Fruit fly (Drosophila melanogaster) whole organism, embryonic: ENCODE results near the gene wap.
A peak's percentile ranks its signal among the peaks of the same experiment; 100 is the strongest.

Source experiments
- CG10147 ChIP-seq: fragments of 200-800 bp; sonication (Bioruptor generic); optimal IDR thresholded peaks from 2 replicates; lab custom pipeline; 2019; ENCODE audit warnings: missing biosample characterization, mild to moderate bottlenecking, missing genetic modification characterization, moderate library complexity
- CG10267 ChIP-seq: fragments of 200-800 bp; sonication (Bioruptor generic); optimal IDR thresholded peaks from 2 replicates; lab custom pipeline; 2018; ENCODE audit warnings: missing biosample characterization, mild to moderate bottlenecking, missing genetic modification characterization, moderate library complexity
- CG10321 ChIP-seq: fragments of 200-800 bp; sonication (Bioruptor generic); IDR thresholded peaks from 2 replicates; pipeline ENCODE4 v1.3.6; 2022; ENCODE audit warnings: missing biosample characterization, missing genetic modification characterization
- CG10366 ChIP-seq: fragments of 200-800 bp; sonication (Bioruptor generic); IDR thresholded peaks from 2 replicates; pipeline ENCODE4 v1.3.6; 2022; ENCODE audit warnings: missing biosample characterization, missing genetic modification characterization
- CG10462 ChIP-seq: fragments of 200-800 bp; sonication (Bioruptor generic); optimal IDR thresholded peaks from 2 replicates; lab custom pipeline; 2016; ENCODE audit warnings: missing biosample characterization, missing genetic modification characterization
- CG10979 ChIP-seq: fragments of 200-800 bp; sonication (Bioruptor generic); optimal IDR thresholded peaks from 2 replicates; lab custom pipeline; 2018; ENCODE audit warnings: missing biosample characterization, mild to moderate bottlenecking, missing genetic modification characterization, moderate library complexity
- CG12219 ChIP-seq: fragments of 200-800 bp; sonication (Bioruptor generic); optimal IDR thresholded peaks from 3 replicates; lab custom pipeline; 2018; ENCODE audit warnings: missing biosample characterization, mild to moderate bottlenecking, missing genetic modification characterization
- CG12236 ChIP-seq: fragments of 200-800 bp; sonication (Bioruptor generic); optimal IDR thresholded peaks from 2 replicates; lab custom pipeline; 2016; ENCODE audit warnings: missing biosample characterization, missing genetic modification characterization
- CG12942 ChIP-seq: fragments of 200-800 bp; sonication (Bioruptor generic); optimal IDR thresholded peaks from 3 replicates; lab custom pipeline; 2016; ENCODE audit warnings: missing biosample characterization, missing genetic modification characterization
- CG13775 ChIP-seq: fragments of 200-800 bp; sonication (Bioruptor generic); optimal IDR thresholded peaks from 3 replicates; lab custom pipeline; 2017; ENCODE audit warnings: missing biosample characterization, mild to moderate bottlenecking, missing genetic modification characterization
- CG14710 ChIP-seq: fragments of 200-800 bp; sonication (Bioruptor generic); optimal IDR thresholded peaks from 3 replicates; lab custom pipeline; 2019; ENCODE audit warnings: missing biosample characterization, mild to moderate bottlenecking, missing genetic modification characterization, moderate library complexity
- CG15011 ChIP-seq: fragments of 200-800 bp; sonication (Bioruptor generic); optimal IDR thresholded peaks from 3 replicates; lab custom pipeline; 2018; ENCODE audit warnings: missing biosample characterization, mild to moderate bottlenecking, missing genetic modification characterization
- CG15601 ChIP-seq: fragments of 200-800 bp; sonication (Bioruptor generic); optimal IDR thresholded peaks from 3 replicates; lab custom pipeline; 2019; ENCODE audit warnings: missing biosample characterization, mild to moderate bottlenecking, missing genetic modification characterization, moderate library complexity
- CG17829 ChIP-seq: fragments of 200-800 bp; optimal IDR thresholded peaks from 2 replicates; lab custom pipeline; 2019; ENCODE audit warnings: missing biosample characterization, mild to moderate bottlenecking, missing genetic modification characterization, moderate library complexity
- CG2875 ChIP-seq: fragments of 200-800 bp; sonication (Bioruptor generic); optimal IDR thresholded peaks from 2 replicates; lab custom pipeline; 2017; ENCODE audit warnings: missing biosample characterization, mild to moderate bottlenecking, missing genetic modification characterization, missing genetic modification reagents
- CG30431 ChIP-seq: fragments of 200-800 bp; sonication (Bioruptor generic); optimal IDR thresholded peaks from 2 replicates; lab custom pipeline; 2017; ENCODE audit warnings: missing biosample characterization, missing genetic modification characterization
- CG33557 ChIP-seq: fragments of 200-800 bp; sonication (Bioruptor generic); optimal IDR thresholded peaks from 2 replicates; lab custom pipeline; 2019; ENCODE audit warnings: missing biosample characterization, mild to moderate bottlenecking, missing genetic modification characterization, moderate library complexity
- CG34422 ChIP-seq: fragments of 200-800 bp; sonication (Bioruptor generic); IDR thresholded peaks from 3 replicates; pipeline ENCODE4 v1.3.6; 2022; ENCODE audit warnings: missing biosample characterization, missing genetic modification characterization
- CG4424 ChIP-seq: fragments of 200-800 bp; sonication (Bioruptor generic); optimal IDR thresholded peaks from 3 replicates; lab custom pipeline; 2016; ENCODE audit warnings: missing biosample characterization, missing genetic modification characterization
- CG7372 ChIP-seq: fragments of 200-800 bp; sonication (Bioruptor generic); IDR thresholded peaks from 2 replicates; pipeline ENCODE4 v1.3.6; 2022; ENCODE audit warnings: missing biosample characterization, missing genetic modification characterization
- CG7987 ChIP-seq: fragments of 200-800 bp; sonication (Bioruptor generic); optimal IDR thresholded peaks from 2 replicates; lab custom pipeline; 2018; ENCODE audit warnings: missing biosample characterization, mild to moderate bottlenecking, missing genetic modification characterization, moderate library complexity
- CG9932 ChIP-seq: fragments of 200-800 bp; sonication (Bioruptor generic); IDR thresholded peaks from 2 replicates; pipeline ENCODE4 v1.3.6; 2022; ENCODE audit warnings: missing biosample characterization, missing genetic modification characterization
- Dll ChIP-seq: fragments of 200-800 bp; sonication (Bioruptor generic); IDR thresholded peaks from 4 replicates; pipeline ENCODE4 v1.3.6; 2022; ENCODE audit warnings: missing biosample characterization, missing genetic modification characterization; ENCODE audit not compliant: partially characterized antibody
- Dp ChIP-seq: fragments of 200-800 bp; sonication (Bioruptor generic); optimal IDR thresholded peaks from 2 replicates; lab custom pipeline; 2018; ENCODE audit warnings: missing biosample characterization, mild to moderate bottlenecking, missing genetic modification characterization, moderate library complexity
- Elba2 ChIP-seq: fragments of 200-800 bp; sonication (Bioruptor generic); optimal IDR thresholded peaks from 3 replicates; lab custom pipeline; 2016; ENCODE audit warnings: missing biosample characterization, missing genetic modification characterization
- HLH54F ChIP-seq: fragments of 200-800 bp; sonication (Bioruptor generic); optimal IDR thresholded peaks from 3 replicates; lab custom pipeline; 2016; ENCODE audit warnings: missing biosample characterization, missing genetic modification characterization
- Hmr ChIP-seq: fragments of 200-800 bp; sonication (Bioruptor generic); optimal IDR thresholded peaks from 3 replicates; lab custom pipeline; 2017; ENCODE audit warnings: mild to moderate bottlenecking, missing biosample characterization, missing genetic modification reagents, missing genetic modification characterization
- Hr78 ChIP-seq, 2 experiments: fragments of 200-800 bp in 1 of 2; fragments of >200 bp in 1 of 2; sonication (Bioruptor generic) in 1 of 2; optimal IDR thresholded peaks; 2 replicates each; lab custom pipeline; 2017 to 2019; ENCODE audit warnings: missing biosample characterization in 2 of 2, missing genetic modification characterization in 2 of 2, mild to moderate bottlenecking in 1 of 2, moderate library complexity in 1 of 2
- Mrtf ChIP-seq: fragments of 200-800 bp; sonication (Bioruptor generic); IDR thresholded peaks from 3 replicates; pipeline ENCODE4 v1.3.6; 2022; ENCODE audit warnings: missing biosample characterization, missing genetic modification characterization
- Oaz ChIP-seq: fragments of 200-800 bp; sonication (Bioruptor generic); IDR thresholded peaks from 2 replicates; pipeline ENCODE4 v1.3.6; 2022; ENCODE audit warnings: missing biosample characterization, missing genetic modification characterization
- Opbp ChIP-seq: fragments of 200-800 bp; sonication (Bioruptor generic); IDR thresholded peaks from 3 replicates; pipeline ENCODE4 v1.3.6; 2022; ENCODE audit warnings: missing biosample characterization, missing genetic modification characterization; ENCODE audit not compliant: partially characterized antibody
- Optix ChIP-seq: fragments of 200-800 bp; sonication (Bioruptor generic); IDR thresholded peaks from 3 replicates; pipeline ENCODE4 v1.3.6; 2022; ENCODE audit warnings: missing biosample characterization, missing genetic modification characterization
- Sin3A ChIP-seq: fragments of >200 bp; optimal IDR thresholded peaks from 2 replicates; lab custom pipeline; 2018
- Taf1 ChIP-seq: fragments of 200-800 bp; sonication (Bioruptor generic); IDR thresholded peaks from 2 replicates; pipeline ENCODE4 v1.3.6; 2022; ENCODE audit warnings: missing biosample characterization, missing genetic modification characterization
- ab ChIP-seq: fragments of 200-800 bp; sonication (Bioruptor generic); optimal IDR thresholded peaks from 2 replicates; lab custom pipeline; 2016; ENCODE audit warnings: missing biosample characterization, missing genetic modification characterization
- amos ChIP-seq: fragments of 200-800 bp; sonication (Bioruptor generic); IDR thresholded peaks from 2 replicates; pipeline ENCODE4 v1.3.6; 2022; ENCODE audit warnings: missing biosample characterization, missing genetic modification characterization; ENCODE audit not compliant: partially characterized antibody
- ato ChIP-seq: fragments of 200-800 bp; sonication (Bioruptor generic); IDR thresholded peaks from 2 replicates; pipeline ENCODE4 v1.3.6; 2022; ENCODE audit warnings: missing biosample characterization, missing genetic modification characterization; ENCODE audit not compliant: partially characterized antibody
- bowl ChIP-seq: fragments of 200-800 bp; sonication (Bioruptor generic); IDR thresholded peaks from 2 replicates; pipeline ENCODE4 v1.3.6; 2022; ENCODE audit warnings: missing biosample characterization, missing genetic modification characterization
- da ChIP-seq: fragments of 200-800 bp; sonication (Bioruptor generic); optimal IDR thresholded peaks from 2 replicates; lab custom pipeline; 2016; ENCODE audit warnings: missing biosample characterization, missing genetic modification characterization
- fd3F ChIP-seq: fragments of 200-800 bp; sonication (Bioruptor generic); optimal IDR thresholded peaks from 2 replicates; lab custom pipeline; 2018; ENCODE audit warnings: missing biosample characterization, mild to moderate bottlenecking, missing genetic modification characterization, moderate library complexity
- grn ChIP-seq: fragments of 200-800 bp; sonication (Bioruptor generic); optimal IDR thresholded peaks from 3 replicates; lab custom pipeline; 2017; ENCODE audit warnings: missing biosample characterization, missing genetic modification characterization
- kah ChIP-seq: fragments of 200-800 bp; sonication (Bioruptor generic); optimal IDR thresholded peaks from 2 replicates; lab custom pipeline; 2018; ENCODE audit warnings: missing biosample characterization, mild to moderate bottlenecking, missing genetic modification characterization
- kni ChIP-seq: fragments of 200-800 bp; sonication (Bioruptor generic); optimal IDR thresholded peaks from 3 replicates; lab custom pipeline; 2017; ENCODE audit warnings: mild to moderate bottlenecking, missing biosample characterization, missing genetic modification reagents, missing genetic modification characterization
- knrl ChIP-seq: fragments of 200-800 bp; sonication (Bioruptor generic); IDR thresholded peaks from 3 replicates; pipeline ENCODE4 v1.3.6; 2022; ENCODE audit warnings: missing biosample characterization, missing genetic modification characterization; ENCODE audit not compliant: partially characterized antibody
- mam ChIP-seq: fragments of 200-800 bp; sonication (Bioruptor generic); optimal IDR thresholded peaks from 3 replicates; lab custom pipeline; 2016; ENCODE audit warnings: missing biosample characterization, missing genetic modification characterization
- run ChIP-seq: fragments of 200-800 bp; sonication (Bioruptor generic); optimal IDR thresholded peaks from 3 replicates; lab custom pipeline; 2018; ENCODE audit warnings: missing biosample characterization, mild to moderate bottlenecking, missing genetic modification characterization
- scrt ChIP-seq: fragments of 200-800 bp; sonication (Bioruptor generic); optimal IDR thresholded peaks from 2 replicates; lab custom pipeline; 2018; ENCODE audit warnings: missing biosample characterization, mild to moderate bottlenecking, missing genetic modification characterization, moderate library complexity
- sim ChIP-seq: fragments of 200-800 bp; sonication (Bioruptor generic); IDR thresholded peaks from 2 replicates; pipeline ENCODE4 v1.3.6; 2022; ENCODE audit warnings: missing biosample characterization, missing genetic modification characterization
- sna ChIP-seq: fragments of 200-800 bp; sonication (Bioruptor generic); IDR thresholded peaks from 2 replicates; pipeline ENCODE4 v1.3.6; 2022; ENCODE audit warnings: missing biosample characterization, missing genetic modification characterization; ENCODE audit not compliant: partially characterized antibody

wap gene

DNA sequence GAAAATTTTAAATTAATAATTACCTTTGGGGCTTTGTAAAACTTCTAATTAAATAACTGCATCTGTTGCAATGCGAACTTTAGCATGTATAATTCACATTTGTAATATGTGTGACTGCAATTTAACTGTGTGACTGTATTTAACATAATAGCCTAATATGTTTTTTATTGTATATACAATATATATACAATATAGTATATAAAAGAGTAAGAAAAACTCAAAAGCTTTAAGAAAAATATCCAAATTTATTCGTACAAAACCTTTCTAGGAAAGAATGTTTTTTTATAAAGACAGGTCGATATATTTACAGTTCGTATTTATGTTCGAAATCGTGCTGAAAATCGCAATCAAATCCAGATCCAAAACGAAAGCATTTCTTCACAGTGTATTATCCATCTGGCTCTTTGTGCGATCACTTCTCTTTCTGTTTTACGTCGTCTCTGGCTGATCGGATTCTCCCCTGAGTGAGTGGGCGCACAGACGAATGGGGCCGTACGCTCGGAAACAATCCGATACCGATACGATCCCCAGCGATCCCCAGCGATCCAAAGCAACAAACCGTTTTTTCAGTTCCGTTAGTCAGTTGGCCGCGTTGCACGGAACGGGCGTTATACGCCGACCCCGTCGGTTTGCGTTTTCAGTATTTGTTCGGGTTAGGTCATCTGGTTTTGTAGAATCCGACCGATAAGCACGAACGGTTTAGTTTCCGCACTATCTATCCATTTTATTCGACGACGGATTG, 36.0 kb upstream of the wap start (continued):
- TF ChIP-seq CG2875, result peak; percentile 17
- no peak for TF ChIP-seq ato (GFP tag; lab: Robert Waterston, UW)
- TF ChIP-seq Mrtf, result 0 out of 3 replicates have a peak, but pooled peaks have one; percentile 29
- TF ChIP-seq CG10366 (GFP tag; lab: Robert Waterston, UW), result no peak
- TF ChIP-seq CG33557, result peak; percentile 1
- TF ChIP-seq CG12219 (GFP tag; lab: Kevin White, UChicago), result no peak
- no peak for TF ChIP-seq Optix (GFP tag; lab: Robert Waterston, UW)
- TF ChIP-seq mam (GFP tag; lab: Kevin White, UChicago), result no peak
- TF ChIP-seq Dll, result no peak
- no peak for TF ChIP-seq CG10462
- peak; percentile 26 for TF ChIP-seq scrt (GFP tag; lab: Kevin White, UChicago)
- no peak for TF ChIP-seq CG12236 (GFP tag; lab: Kevin White, UChicago)
- TF ChIP-seq kah (GFP tag; lab: Kevin White, UChicago), result no peak
- TF ChIP-seq CG10979, result peak; percentile 72
- peak; percentile 56 for TF ChIP-seq CG10267 (tag; lab: Kevin White, UChicago)
- TF ChIP-seq CG12942 (GFP tag; lab: Kevin White, UChicago), result peak; percentile 17
- no peak for TF ChIP-seq Taf1
- TF ChIP-seq Dp, result no peak
- TF ChIP-seq CG34422 (GFP tag; lab: Robert Waterston, UW), result no peak
- TF ChIP-seq amos (GFP tag; lab: Robert Waterston, UW), result no peak; the same call in 1 of the 2 replicates
- TF ChIP-seq Oaz (GFP tag; lab: Robert Waterston, UW), result no peak
- TF ChIP-seq CG4424 (GFP tag; lab: Kevin White, UChicago), result peak; percentile 63
- no peak for TF ChIP-seq CG10321 (GFP tag; lab: Robert Waterston, UW)
- no peak for TF ChIP-seq da (GFP tag; lab: Kevin White, UChicago)
- no peak for TF ChIP-seq bowl
- TF ChIP-seq Elba2 (GFP tag; lab: Kevin White, UChicago), result no peak
- peak; percentile 16 for TF ChIP-seq CG15601 (tag; lab: Kevin White, UChicago)
- TF ChIP-seq sna (GFP tag; lab: Robert Waterston, UW), result no peak
- no peak for TF ChIP-seq kni
- TF ChIP-seq CG15011 (GFP tag; lab: Kevin White, UChicago), result peak; percentile 21
- TF ChIP-seq Opbp (GFP tag; lab: Robert Waterston, UW), result 0 out of 3 replicates have a peak, but pooled peaks have one; percentile 25
- no peak for TF ChIP-seq CG7987
- TF ChIP-seq grn (GFP tag; lab: Kevin White, UChicago), result peak; percentile 18
- TF ChIP-seq knrl (GFP tag; lab: Robert Waterston, UW), result no peak
- no peak for TF ChIP-seq Sin3A (lab: Kevin White, UChicago)
- TF ChIP-seq Hr78 (GFP tag; optimal IDR thresholded peaks at IDR 0.05; lab: Kevin White, UChicago), result peak in 1 of 2 experiments; percentile 30
- peak; percentile 63 for TF ChIP-seq Hmr (GFP tag; lab: Kevin White, UChicago)
- TF ChIP-seq CG14710 (tag; lab: Kevin White, UChicago), result peak; percentile 61
- TF ChIP-seq sim (GFP tag; lab: Robert Waterston, UW), result no peak
- TF ChIP-seq CG30431 (GFP tag; lab: Kevin White, UChicago), result peak; percentile 18
- peak; percentile 37 for TF ChIP-seq fd3F (GFP tag; lab: Kevin White, UChicago)
- TF ChIP-seq run (tag; lab: Kevin White, UChicago), result no peak
- no peak for TF ChIP-seq HLH54F (GFP tag; lab: Kevin White, UChicago)
- TF ChIP-seq CG10147 (GFP tag; lab: Kevin White, UChicago), result peak; percentile 64
- TF ChIP-seq CG17829, result peak; percentile 2
- TF ChIP-seq CG13775, result peak; percentile 79
- TF ChIP-seq CG9932 (GFP tag; lab: Robert Waterston, UW), result peak; percentile 54; the same call in 1 of the 2 replicates
- TF ChIP-seq CG7372, result no peak
- no peak for TF ChIP-seq ab (GFP tag; lab: Kevin White, UChicago)
